Worm (Caenorhabditis elegans) whole organism, L3 larva: Measurements from ENCODE around the gene C43D7.4.

Experiments
- ama-1 ChIP-seq: fragments of 150-350 bp; optimal IDR thresholded peaks from 2 replicates; lab custom pipeline; 2018
- ceh-9 ChIP-seq: sonication (generic microtip); optimal IDR thresholded peaks from 2 replicates; lab custom pipeline; 2018; ENCODE audit warnings: missing biosample characterization, missing genetic modification characterization
- elt-3 ChIP-seq, 3 experiments: fragments of 150-350 bp in 1 of 3; sonication (generic microtip) in 2 of 3; optimal IDR thresholded peaks; 2 replicates in 2 of 3; 4 replicates in 1 of 3; lab custom pipeline; 2014 to 2017; ENCODE audit warnings: missing biosample characterization in 3 of 3, missing genetic modification characterization in 3 of 3
- fkh-10 ChIP-seq: sonication (generic microtip); optimal IDR thresholded peaks from 2 replicates; lab custom pipeline; 2017; ENCODE audit warnings: missing biosample characterization, missing genetic modification reagents, missing genetic modification characterization
- hmg-11 ChIP-seq: sonication (generic microtip); optimal IDR thresholded peaks from 2 replicates; lab custom pipeline; 2016; ENCODE audit warnings: missing genetic modification characterization, missing compliant biosample characterization
- lin-15B ChIP-seq: fragments of 150-350 bp; optimal IDR thresholded peaks from 2 replicates; lab custom pipeline; 2014; ENCODE audit warnings: missing biosample characterization, missing genetic modification characterization
- lin-39 ChIP-seq: fragments of 150-350 bp; optimal IDR thresholded peaks from 2 replicates; lab custom pipeline; 2018; ENCODE audit warnings: missing biosample characterization, missing genetic modification reagents, missing genetic modification characterization
- lsy-12 ChIP-seq: sonication (generic microtip); optimal IDR thresholded peaks from 2 replicates; lab custom pipeline; 2016; ENCODE audit warnings: mild to moderate bottlenecking, missing genetic modification characterization, missing compliant biosample characterization
- mdl-1 ChIP-seq: fragments of 150-350 bp; optimal IDR thresholded peaks from 2 replicates; lab custom pipeline; 2014; ENCODE audit warnings: missing biosample characterization, missing genetic modification characterization
- nfya-1 ChIP-seq: sonication (generic microtip); optimal IDR thresholded peaks from 2 replicates; lab custom pipeline; 2017; ENCODE audit warnings: missing genetic modification characterization, mild to moderate bottlenecking, missing compliant biosample characterization, antibody characterized with exemption, moderate library complexity; ENCODE audit not compliant: insufficient read depth
- nhr-237 ChIP-seq: fragments of 150-350 bp; optimal IDR thresholded peaks from 2 replicates; lab custom pipeline; 2014; ENCODE audit warnings: missing biosample characterization, missing genetic modification characterization
- nhr-77 ChIP-seq: fragments of 150-350 bp; optimal IDR thresholded peaks from 2 replicates; lab custom pipeline; 2014; ENCODE audit warnings: missing biosample characterization, missing genetic modification characterization
- ztf-4 ChIP-seq: fragments of 150-350 bp; optimal IDR thresholded peaks from 2 replicates; lab custom pipeline; 2014; ENCODE audit warnings: missing biosample characterization, missing genetic modification characterization

- no peak for TF ChIP-seq lsy-12
- no peak for TF ChIP-seq mdl-1 (tag; lab: Kevin White, UChicago)
- TF ChIP-seq ama-1 (lab: Kevin White, UChicago): no peak
- no peak for TF ChIP-seq lin-39 (tag; lab: Kevin White, UChicago)
- TF ChIP-seq ceh-9 (tag; lab: Kevin White, UChicago): no peak
- TF ChIP-seq nhr-237 (tag; lab: Kevin White, UChicago): no peak
- TF ChIP-seq ztf-4: no peak
- no peak for TF ChIP-seq nfya-1
- TF ChIP-seq lin-15B (tag; lab: Kevin White, UChicago): no peak
- no peak for TF ChIP-seq nhr-77
- TF ChIP-seq hmg-11 (tag; lab: Kevin White, UChicago): no peak
- no peak for TF ChIP-seq fkh-10
- no peak for TF ChIP-seq elt-3 (tag; optimal IDR thresholded peaks at IDR 0.05; lab: Kevin White, UChicago)
Measured at ce11 chrV:19354506-19354905, 32.2 kb upstream of the C43D7.4 start.
